Worm (Caenorhabditis elegans) whole organism, L2 larva: ENCODE results near the gene his-59.

Experiments
- R02D3.7 ChIP-seq: fragments of 150-350 bp; optimal IDR thresholded peaks from 2 replicates; lab custom pipeline; 2014; ENCODE audit warnings: missing biosample characterization, missing genetic modification characterization
- alr-1 ChIP-seq: fragments of 150-350 bp; optimal IDR thresholded peaks from 2 replicates; lab custom pipeline; 2014; ENCODE audit warnings: missing biosample characterization, missing genetic modification characterization
- dmd-4 ChIP-seq: sonication (generic microtip); optimal IDR thresholded peaks from 2 replicates; lab custom pipeline; 2017; ENCODE audit warnings: missing biosample characterization, missing genetic modification characterization
- fos-1 ChIP-seq: fragments of 150-350 bp; optimal IDR thresholded peaks from 2 replicates; lab custom pipeline; 2014; ENCODE audit warnings: missing biosample characterization, missing genetic modification characterization
- lin-13 ChIP-seq: fragments of 150-350 bp; optimal IDR thresholded peaks from 2 replicates; lab custom pipeline; 2014; ENCODE audit warnings: missing biosample characterization, missing genetic modification reagents, missing genetic modification characterization
- lin-39 ChIP-seq: fragments of 150-350 bp; optimal IDR thresholded peaks from 2 replicates; lab custom pipeline; 2014; ENCODE audit warnings: missing biosample characterization, missing genetic modification reagents, missing genetic modification characterization
- nhr-23 ChIP-seq: fragments of 150-350 bp; optimal IDR thresholded peaks from 2 replicates; lab custom pipeline; 2014; ENCODE audit warnings: missing biosample characterization, missing genetic modification reagents, missing genetic modification characterization
- nhr-237 ChIP-seq: fragments of 150-350 bp; optimal IDR thresholded peaks from 2 replicates; lab custom pipeline; 2014; ENCODE audit warnings: missing biosample characterization, missing genetic modification characterization
- ztf-11 ChIP-seq: sonication (generic microtip); optimal IDR thresholded peaks from 2 replicates; lab custom pipeline; 2017; ENCODE audit warnings: missing biosample characterization, missing genetic modification characterization

ce11 chrIV:7445995-7446394 is 42.1 kb upstream of the his-59 start, which contains the start of gene B0496.1:
- TF ChIP-seq nhr-237 (tag; lab: Kevin White, UChicago) (no peak), nhr-23 (tag; lab: Kevin White, UChicago) (no peak), R02D3.7 (no peak), lin-39 (tag; lab: Kevin White, UChicago) (no peak), ztf-11 (tag; lab: Kevin White, UChicago) (no peak), alr-1 (tag; lab: Kevin White, UChicago) (no peak), dmd-4 (tag; lab: Kevin White, UChicago) (no peak), lin-13 (no peak), fos-1 (no peak)
